Fruit fly (Drosophila melanogaster) whole organism, prepupa: ENCODE results near the gene Dyro.

Experiments used
- CG3032 ChIP-seq: fragments of 200-800 bp; optimal IDR thresholded peaks from 2 replicates; lab custom pipeline; 2019; ENCODE audit warnings: missing biosample characterization, mild to moderate bottlenecking, missing genetic modification characterization, moderate library complexity
- CG31627 ChIP-seq: fragments of 200-800 bp; sonication (Bioruptor generic); optimal IDR thresholded peaks from 3 replicates; lab custom pipeline; 2016; ENCODE audit warnings: missing biosample characterization, missing genetic modification characterization
- CG3919 ChIP-seq: fragments of 200-800 bp; sonication (Bioruptor generic); optimal IDR thresholded peaks from 3 replicates; lab custom pipeline; 2016; ENCODE audit warnings: missing biosample characterization, missing genetic modification characterization
- CG6808 ChIP-seq: fragments of 200-800 bp; sonication (Bioruptor generic); optimal IDR thresholded peaks from 3 replicates; lab custom pipeline; 2017; ENCODE audit warnings: missing biosample characterization, missing genetic modification characterization, mild to moderate bottlenecking, moderate library complexity, missing genetic modification reagents
- CG6854 ChIP-seq: fragments of 200-800 bp; sonication (Bioruptor generic); optimal IDR thresholded peaks from 2 replicates; lab custom pipeline; 2017; ENCODE audit warnings: missing biosample characterization, mild to moderate bottlenecking, missing genetic modification characterization
- Eip93F ChIP-seq: fragments of 200-800 bp; sonication (Bioruptor generic); optimal IDR thresholded peaks from 2 replicates; lab custom pipeline; 2016; ENCODE audit warnings: missing biosample characterization, mild to moderate bottlenecking, missing genetic modification characterization
- Ets21C ChIP-seq: fragments of 200-800 bp; sonication (Bioruptor generic); optimal IDR thresholded peaks from 3 replicates; lab custom pipeline; 2016; ENCODE audit warnings: missing biosample characterization, missing genetic modification characterization
- Met ChIP-seq: fragments of 200-800 bp; sonication (Bioruptor generic); optimal IDR thresholded peaks from 3 replicates; lab custom pipeline; 2016; ENCODE audit warnings: missing biosample characterization, missing genetic modification characterization
- OdsH ChIP-seq: fragments of 200-800 bp; sonication (Bioruptor generic); optimal IDR thresholded peaks from 3 replicates; lab custom pipeline; 2016; ENCODE audit warnings: missing biosample characterization, missing genetic modification characterization
- Sox15 ChIP-seq: fragments of 200-800 bp; sonication (Bioruptor generic); optimal IDR thresholded peaks from 3 replicates; lab custom pipeline; 2016; ENCODE audit warnings: missing biosample characterization, missing genetic modification characterization
- dac ChIP-seq: fragments of 200-800 bp; sonication (Bioruptor generic); optimal IDR thresholded peaks from 2 replicates; lab custom pipeline; 2017; ENCODE audit warnings: missing biosample characterization, mild to moderate bottlenecking, missing genetic modification characterization
- eg ChIP-seq: fragments of 200-800 bp; sonication (Bioruptor generic); IDR thresholded peaks from 3 replicates; pipeline ENCODE4 v1.3.6; 2022; ENCODE audit warnings: missing biosample characterization, missing genetic modification characterization
- esn ChIP-seq: fragments of 200-800 bp; sonication (Bioruptor generic); optimal IDR thresholded peaks from 2 replicates; lab custom pipeline; 2016; ENCODE audit warnings: missing biosample characterization, mild to moderate bottlenecking, missing genetic modification characterization, moderate library complexity

dm6 chr3L:11312698-11313097 is 17.0 kb upstream of the Dyro start:
- TF ChIP-seq CG3919 (GFP tag; lab: Kevin White, UChicago) (no peak), Ets21C (no peak), eg (no peak), esn (GFP tag; lab: Kevin White, UChicago) (no peak), Eip93F (GFP tag; lab: Kevin White, UChicago) (no peak), CG6808 (GFP tag; lab: Kevin White, UChicago) (no peak), dac (GFP tag; lab: Kevin White, UChicago) (no peak), CG3032 (tag; lab: Kevin White, UChicago) (no peak), CG31627 (GFP tag; lab: Kevin White, UChicago) (no peak), Sox15 (GFP tag; lab: Kevin White, UChicago) (no peak), CG6854 (GFP tag; lab: Kevin White, UChicago) (no peak), OdsH (GFP tag; lab: Kevin White, UChicago) (no peak), Met (GFP tag; lab: Kevin White, UChicago) (no peak)
